Fruit fly (Drosophila melanogaster): ENCODE data around the gene nau.

dm6 chr3R:23723381-23724034 lies 5.4 kb upstream of the nau start:
- TF ChIP-seq cic (GFP tag; optimal IDR thresholded peaks at IDR 0.05), result peak; percentile 99
- TF ChIP-seq Hr96 (GFP tag; optimal IDR thresholded peaks at IDR 0.05), result peak; percentile 65
- peak; percentile 79 for TF ChIP-seq CG11617 (GFP tag; optimal IDR thresholded peaks at IDR 0.05)
- TF ChIP-seq CG5204 (GFP tag; optimal IDR thresholded peaks at IDR 0.05), result peak; percentile 11
- TF ChIP-seq CG1620 (GFP tag; optimal IDR thresholded peaks at IDR 0.05), result no peak
- TF ChIP-seq CG12768 (GFP tag; optimal IDR thresholded peaks at IDR 0.05), result peak; percentile 55
- peak; percentile 77 for TF ChIP-seq CG7101 (tag; optimal IDR thresholded peaks at IDR 0.05)
- TF ChIP-seq kay (GFP tag; ENCODE audit: borderline replicate concordance), result peak; percentile 98
- peak; percentile 94 for TF ChIP-seq ovo (GFP tag; optimal IDR thresholded peaks at IDR 0.05)
- TF ChIP-seq cnc (optimal IDR thresholded peaks at IDR 0.05), result no peak

All from whole organism, adult.